Fruit fly (Drosophila melanogaster): ENCODE data around the gene CG13950.

CG13950 gene

dm6 chr2L:841708-842107 is 18.3 kb upstream of the CG13950 start (continued):
- TF ChIP-seq Eip74EF (GFP tag; optimal IDR thresholded peaks at IDR 0.05) (peak in 1 of 2 experiments; percentile 48), pfk (GFP tag; optimal IDR thresholded peaks at IDR 0.05) (no peak), Ada2b (GFP tag; IDR thresholded peaks at IDR 0.05) (peak; percentile 82), eve (GFP tag; optimal IDR thresholded peaks at IDR 0.05) (no peak), CG12769 (tag; optimal IDR thresholded peaks at IDR 0.05) (peak; percentile 90), CG1602 (GFP tag; optimal IDR thresholded peaks at IDR 0.05) (peak; percentile 52), unc-4 (GFP tag; IDR thresholded peaks at IDR 0.05; ENCODE audit: partially characterized antibody) (no peak), unpg (GFP tag; optimal IDR thresholded peaks at IDR 0.05) (peak; percentile 69), Atf3 (GFP tag; optimal IDR thresholded peaks at IDR 0.05) (peak; percentile 44), C15 (GFP tag; IDR thresholded peaks at IDR 0.05) (peak; percentile 66; the same call in 2 of the 3 replicates), CG34376 (GFP tag; optimal IDR thresholded peaks at IDR 0.05) (peak; percentile 55), CG10209 (GFP tag; optimal IDR thresholded peaks at IDR 0.05) (peak; percentile 67), repo (GFP tag; optimal IDR thresholded peaks at IDR 0.05) (peak; percentile 23), CG2120 (GFP tag; optimal IDR thresholded peaks at IDR 0.05) (peak; percentile 90), Hsf (GFP tag; optimal IDR thresholded peaks at IDR 0.05) (peak; percentile 71), Lpt (GFP tag; optimal IDR thresholded peaks at IDR 0.05) (no peak), Awh (GFP tag; IDR thresholded peaks at IDR 0.05) (peak; percentile 68), Poxn (GFP tag; IDR thresholded peaks at IDR 0.05) (peak; percentile 31; the same call in 1 of the 2 replicates), Neu2 (GFP tag; optimal IDR thresholded peaks at IDR 0.05; ENCODE audit: borderline replicate concordance) (no peak), CG3995 (GFP tag; optimal IDR thresholded peaks at IDR 0.05) (peak; percentile 23), run (tag; optimal IDR thresholded peaks at IDR 0.05) (no peak), en (GFP tag; optimal IDR thresholded peaks at IDR 0.05) (no peak), CG8924 (tag; optimal IDR thresholded peaks at IDR 0.05) (peak; percentile 51), pita (GFP tag; optimal IDR thresholded peaks at IDR 0.05) (no peak), fu2 (GFP tag; optimal IDR thresholded peaks at IDR 0.05) (peak; percentile 74), CG34224 (GFP tag; IDR thresholded peaks at IDR 0.05; ENCODE audit: partially characterized antibody) (no peak), pan (optimal IDR thresholded peaks at IDR 0.05) (no peak), pan (GFP tag; optimal IDR thresholded peaks at IDR 0.05 in 1 of 2, IDR thresholded peaks at IDR 0.05 in 1 of 2) (peak in 1 of 2 experiments; percentile 83), CG7745 (tag; optimal IDR thresholded peaks at IDR 0.05) (no peak), CG6854 (GFP tag; optimal IDR thresholded peaks at IDR 0.05) (peak; percentile 52), ssp (GFP tag; IDR thresholded peaks at IDR 0.05) (peak; percentile 69), CG10565 (GFP tag; optimal IDR thresholded peaks at IDR 0.05) (no peak), CG16863 (GFP tag; optimal IDR thresholded peaks at IDR 0.05) (peak; percentile 41), ci (GFP tag; IDR thresholded peaks at IDR 0.05) (peak; percentile 82), CG18619 (GFP tag; optimal IDR thresholded peaks at IDR 0.05) (peak; percentile 54), CG15601 (tag; optimal IDR thresholded peaks at IDR 0.05) (peak; percentile 2), bbx (GFP tag; IDR thresholded peaks at IDR 0.05; ENCODE audit: partially characterized antibody) (no peak), danr (GFP tag; IDR thresholded peaks at IDR 0.05) (peak; percentile 49; the same call in 1 of the 2 replicates), Vsx1 (GFP tag; optimal IDR thresholded peaks at IDR 0.05) (peak; percentile 24), CG5180 (GFP tag; optimal IDR thresholded peaks at IDR 0.05) (no peak), Adf1 (GFP tag; IDR thresholded peaks at IDR 0.05) (peak; percentile 57; the same call in 1 of the 2 replicates), zf30C (GFP tag; optimal IDR thresholded peaks at IDR 0.05) (peak; percentile 40), CG3847 (GFP tag; IDR thresholded peaks at IDR 0.05) (peak; percentile 79), Hr3 (GFP tag; optimal IDR thresholded peaks at IDR 0.05) (peak; percentile 61), CG6813 (GFP tag; optimal IDR thresholded peaks at IDR 0.05) (peak; percentile 69), CG34422 (GFP tag; IDR thresholded peaks at IDR 0.05) (peak; percentile 68; the same call in 1 of the 3 replicates), D19B (GFP tag; optimal IDR thresholded peaks at IDR 0.05) (peak; percentile 44), Nf-YB (GFP tag; optimal IDR thresholded peaks at IDR 0.05) (peak; percentile 34), oc (tag; optimal IDR thresholded peaks at IDR 0.05) (peak; percentile 9), Max (GFP tag; optimal IDR thresholded peaks at IDR 0.05) (peak; percentile 55)

All from whole organism, embryonic.